Fruit fly (Drosophila melanogaster) whole organism, pupa: ENCODE results near the gene Nepl17.

Experiments used
- CG10348 ChIP-seq: fragments of 200-800 bp; sonication (Bioruptor generic); IDR thresholded peaks from 2 replicates; pipeline ENCODE4 v1.3.6; 2022; ENCODE audit warnings: missing biosample characterization, missing genetic modification characterization
- CG12605 ChIP-seq: fragments of 200-800 bp; sonication (Bioruptor generic); IDR thresholded peaks from 2 replicates; pipeline ENCODE4 v1.3.6; 2022; ENCODE audit warnings: missing biosample characterization, missing genetic modification characterization
- CG13204 ChIP-seq: fragments of 200-800 bp; sonication (Bioruptor generic); optimal IDR thresholded peaks from 2 replicates; lab custom pipeline; 2018; ENCODE audit warnings: missing biosample characterization, mild to moderate bottlenecking, missing genetic modification characterization, moderate library complexity
- CG14655 ChIP-seq: fragments of 200-800 bp; sonication (Bioruptor generic); optimal IDR thresholded peaks from 3 replicates; lab custom pipeline; 2017; ENCODE audit warnings: mild to moderate bottlenecking, missing biosample characterization, missing genetic modification reagents, missing genetic modification characterization
- CG15710 ChIP-seq: fragments of 200-800 bp; sonication (Bioruptor generic); optimal IDR thresholded peaks from 2 replicates; lab custom pipeline; 2018; ENCODE audit warnings: missing biosample characterization, mild to moderate bottlenecking, missing genetic modification characterization, moderate library complexity
- CG17806 ChIP-seq: fragments of 200-800 bp; sonication (Bioruptor generic); optimal IDR thresholded peaks from 2 replicates; lab custom pipeline; 2018; ENCODE audit warnings: missing biosample characterization, mild to moderate bottlenecking, missing genetic modification characterization, moderate library complexity
- CG32121 ChIP-seq: fragments of 200-800 bp; sonication (Bioruptor generic); IDR thresholded peaks from 2 replicates; pipeline ENCODE4 v1.3.6; 2022; ENCODE audit warnings: missing biosample characterization, missing genetic modification characterization
- CG34367 ChIP-seq: fragments of 200-800 bp; sonication (Bioruptor generic); optimal IDR thresholded peaks from 2 replicates; lab custom pipeline; 2018; ENCODE audit warnings: missing biosample characterization, mild to moderate bottlenecking, missing genetic modification characterization
- CG4496 ChIP-seq: fragments of 200-800 bp; sonication (Bioruptor generic); IDR thresholded peaks from 3 replicates; pipeline ENCODE4 v1.3.6; 2022; ENCODE audit warnings: missing biosample characterization, missing genetic modification characterization
- CG8159 ChIP-seq: fragments of 200-800 bp; sonication (Bioruptor generic); optimal IDR thresholded peaks from 3 replicates; lab custom pipeline; 2018; ENCODE audit warnings: missing biosample characterization, mild to moderate bottlenecking, missing genetic modification characterization, moderate library complexity
- CG8301 ChIP-seq: fragments of 200-800 bp; sonication (Bioruptor generic); optimal IDR thresholded peaks from 2 replicates; lab custom pipeline; 2018; ENCODE audit warnings: missing biosample characterization, mild to moderate bottlenecking, missing genetic modification characterization
- CG9948 ChIP-seq: fragments of 200-800 bp; sonication (Bioruptor generic); optimal IDR thresholded peaks from 2 replicates; lab custom pipeline; 2018; ENCODE audit warnings: missing biosample characterization, mild to moderate bottlenecking, missing genetic modification characterization, moderate library complexity
- D1 ChIP-seq: fragments of 200-800 bp; sonication (Bioruptor generic); optimal IDR thresholded peaks from 2 replicates; lab custom pipeline; 2018; ENCODE audit warnings: missing biosample characterization, mild to moderate bottlenecking, missing genetic modification characterization, moderate library complexity
- EcR ChIP-seq: fragments of 200-800 bp; sonication (Bioruptor generic); optimal IDR thresholded peaks from 3 replicates; lab custom pipeline; 2019; ENCODE audit warnings: missing biosample characterization, missing genetic modification characterization, mild to moderate bottlenecking, moderate library complexity, missing genetic modification reagents
- Ets98B ChIP-seq: fragments of 200-800 bp; sonication (Bioruptor generic); IDR thresholded peaks from 2 replicates; pipeline ENCODE4 v1.3.6; 2022; ENCODE audit warnings: missing biosample characterization, missing genetic modification characterization
- Pif1A ChIP-seq: fragments of 200-800 bp; sonication (Bioruptor generic); optimal IDR thresholded peaks from 3 replicates; lab custom pipeline; 2016; ENCODE audit warnings: missing biosample characterization, missing genetic modification characterization
- Pif1B ChIP-seq: fragments of 200-800 bp; sonication (Bioruptor generic); optimal IDR thresholded peaks from 3 replicates; lab custom pipeline; 2016; ENCODE audit warnings: missing biosample characterization, missing genetic modification characterization
- Snoo ChIP-seq: fragments of 200-800 bp; sonication (Bioruptor generic); optimal IDR thresholded peaks from 3 replicates; lab custom pipeline; 2017; ENCODE audit warnings: missing biosample characterization, mild to moderate bottlenecking, missing genetic modification characterization, inconsistent platforms
- fd96Ca ChIP-seq: fragments of 200-800 bp; sonication (Bioruptor generic); IDR thresholded peaks from 3 replicates; pipeline ENCODE4 v1.3.6; 2022; ENCODE audit warnings: missing biosample characterization, missing genetic modification characterization
- gl ChIP-seq: fragments of 200-800 bp; sonication (Bioruptor generic); optimal IDR thresholded peaks from 2 replicates; lab custom pipeline; 2018; ENCODE audit warnings: missing biosample characterization, mild to moderate bottlenecking, missing genetic modification characterization
- rn ChIP-seq: fragments of 200-800 bp; sonication (Bioruptor generic); IDR thresholded peaks from 2 replicates; pipeline ENCODE4 v1.3.6; 2022; ENCODE audit warnings: missing biosample characterization, missing genetic modification characterization

Gene Nepl17

dm6 chr3R:28848693-28849470, 23.8 kb upstream of the Nepl17 start:
- TF ChIP-seq CG9948, result no peak
- TF ChIP-seq, all 21 proteins: peak for 0

DNA sequence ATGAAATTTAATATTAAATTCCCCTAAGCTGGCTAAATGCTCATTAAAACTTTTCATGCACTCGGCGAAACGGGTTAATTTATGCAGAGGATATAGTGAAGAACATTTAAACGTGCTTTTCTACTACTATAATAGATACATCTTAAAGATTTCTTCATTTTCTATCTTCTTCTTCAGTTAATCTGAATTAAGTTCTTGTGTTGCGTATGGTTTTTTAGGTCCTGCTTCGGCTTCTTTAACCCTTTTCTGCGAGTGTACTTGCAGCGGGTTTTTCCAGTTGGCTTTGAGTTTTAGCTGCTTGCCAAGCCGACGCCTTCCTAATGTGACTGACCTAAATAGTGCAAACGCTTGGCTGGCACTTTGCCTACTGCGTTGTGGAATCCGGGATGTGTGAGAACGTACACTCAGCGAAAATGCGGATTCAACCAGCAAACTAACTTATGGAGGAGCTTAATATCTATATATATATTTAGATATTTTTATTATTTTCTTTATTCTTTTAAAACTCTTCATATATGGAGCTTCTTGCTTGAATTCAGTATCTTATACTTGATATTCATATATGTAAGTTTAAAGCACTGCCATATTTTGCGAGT, 21.9 kb upstream of the Nepl17 start:
- TF ChIP-seq rn (GFP tag; lab: Robert Waterston, UW) (peak; percentile 54), CG10348 (no peak), CG8159 (tag; lab: Kevin White, UChicago) (peak; percentile 34), CG14655 (GFP tag; lab: Kevin White, UChicago) (peak; percentile 50), CG32121 (GFP tag; lab: Robert Waterston, UW) (peak; percentile 76), Pif1B (GFP tag; lab: Kevin White, UChicago) (peak; percentile 8), Snoo (tag; lab: Kevin White, UChicago) (no peak), gl (no peak), CG15710 (tag; lab: Kevin White, UChicago) (peak; percentile 34), CG8301 (tag; lab: Kevin White, UChicago) (peak; percentile 53), fd96Ca (GFP tag; lab: Robert Waterston, UW) (peak; percentile 85), CG12605 (GFP tag; lab: Robert Waterston, UW) (peak; percentile 30; the same call in 1 of the 2 replicates), CG4496 (GFP tag; lab: Robert Waterston, UW) (peak; percentile 86), D1 (tag; lab: Kevin White, UChicago) (no peak), CG9948 (no peak), Pif1A (GFP tag; lab: Kevin White, UChicago) (peak; percentile 44), Ets98B (peak; percentile 82)

DNA sequence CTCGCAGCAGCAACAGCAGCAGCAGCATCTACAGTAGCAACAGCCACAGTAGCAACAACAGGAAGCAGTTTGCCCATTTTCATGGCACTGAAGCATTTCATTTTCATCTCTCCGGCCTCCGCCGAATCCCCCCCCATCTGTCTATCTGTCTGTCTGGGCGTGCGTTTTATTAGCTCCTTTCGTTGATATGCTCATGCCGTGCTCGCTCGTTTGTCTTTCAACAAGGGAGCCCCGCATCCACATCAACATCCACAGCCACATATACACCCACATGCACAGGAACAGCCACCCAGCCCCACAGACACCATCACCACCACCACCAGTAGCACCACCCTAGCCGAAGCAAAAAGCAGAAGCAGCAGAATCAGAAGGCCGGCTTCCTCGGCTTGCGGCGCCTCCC, 21.2 kb upstream of the Nepl17 start:
- peak; percentile 84 for TF ChIP-seq CG13204 (GFP tag; lab: Kevin White, UChicago)
- peak; percentile 54 for TF ChIP-seq EcR (GFP tag; lab: Kevin White, UChicago)
- 0 out of 3 replicates have a peak, but pooled peaks have one; percentile 44 for TF ChIP-seq CG4496 (GFP tag; lab: Robert Waterston, UW)
- TF ChIP-seq CG10348, result no peak
- no peak for TF ChIP-seq CG8159 (tag; lab: Kevin White, UChicago)
- TF ChIP-seq Ets98B, result no peak

dm6 chr3R:28851966-28852377, 20.7 kb upstream of the Nepl17 start:
- TF ChIP-seq CG14655 (GFP tag; lab: Kevin White, UChicago) (peak; percentile 83), CG8159 (tag; lab: Kevin White, UChicago) (peak; percentile 67), CG10348 (no peak), CG17806 (tag; lab: Kevin White, UChicago) (peak; percentile 51), rn (GFP tag; lab: Robert Waterston, UW) (no peak), D1 (tag; lab: Kevin White, UChicago) (peak; percentile 14), Snoo (tag; lab: Kevin White, UChicago) (no peak), CG12605 (GFP tag; lab: Robert Waterston, UW) (no peak), CG15710 (tag; lab: Kevin White, UChicago) (peak; percentile 57), CG34367 (tag; lab: Kevin White, UChicago) (peak; percentile 25), CG13204 (GFP tag; lab: Kevin White, UChicago) (no peak), EcR (GFP tag; lab: Kevin White, UChicago) (no peak), Pif1B (GFP tag; lab: Kevin White, UChicago) (peak; percentile 41), CG9948 (peak; percentile 63), Pif1A (GFP tag; lab: Kevin White, UChicago) (peak; percentile 60), gl (no peak), CG4496 (GFP tag; lab: Robert Waterston, UW) (no peak), CG8301 (tag; lab: Kevin White, UChicago) (peak; percentile 68), CG32121 (GFP tag; lab: Robert Waterston, UW) (no peak), Ets98B (peak; percentile 33; the same call in 1 of the 2 replicates), fd96Ca (GFP tag; lab: Robert Waterston, UW) (no peak)

- TF ChIP-seq CG14655 (GFP tag; lab: Kevin White, UChicago) (no peak), CG34367 (tag; lab: Kevin White, UChicago) (no peak), CG4496 (GFP tag; lab: Robert Waterston, UW) (no peak), Ets98B (no peak), D1 (tag; lab: Kevin White, UChicago) (no peak), CG12605 (GFP tag; lab: Robert Waterston, UW) (no peak)
Measured at dm6 chr3R:28856140-28856539, 16.6 kb upstream of the Nepl17 start.

DNA sequence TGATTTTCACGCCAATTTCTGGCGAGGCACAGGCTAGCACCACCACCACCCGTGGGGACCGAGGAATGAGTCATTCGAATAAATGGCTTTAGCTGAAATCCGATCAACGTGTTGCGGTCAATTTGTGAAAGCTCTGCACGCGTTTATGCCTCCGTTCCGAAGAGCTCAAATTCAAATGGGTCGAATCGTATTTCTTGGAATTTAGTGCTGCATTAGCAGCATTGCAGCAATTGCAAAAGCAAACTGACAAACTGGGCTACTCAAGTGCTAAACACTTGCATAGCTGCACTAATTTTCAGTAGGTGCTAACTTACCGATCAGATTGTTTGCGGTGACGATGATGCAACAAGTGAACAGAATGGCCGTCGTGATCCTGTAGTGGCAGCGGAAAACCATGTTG, 15.9 kb upstream of the Nepl17 start:
- TF ChIP-seq CG4496 (GFP tag; lab: Robert Waterston, UW), result 0 out of 3 replicates have a peak, but pooled peaks have one; percentile 8
- TF ChIP-seq CG34367 (tag; lab: Kevin White, UChicago), result no peak
- no peak for TF ChIP-seq CG8159 (tag; lab: Kevin White, UChicago)
- no peak for TF ChIP-seq CG17806 (tag; lab: Kevin White, UChicago)
- no peak for TF ChIP-seq CG12605 (GFP tag; lab: Robert Waterston, UW)
- TF ChIP-seq rn (GFP tag; lab: Robert Waterston, UW), result no peak
- TF ChIP-seq EcR (GFP tag; lab: Kevin White, UChicago), result no peak
- no peak for TF ChIP-seq Ets98B
- TF ChIP-seq, all 21 proteins: peak for 1
